Worm (Caenorhabditis elegans): ENCODE data around the gene elo-1.

Gene elo-1

DNA sequence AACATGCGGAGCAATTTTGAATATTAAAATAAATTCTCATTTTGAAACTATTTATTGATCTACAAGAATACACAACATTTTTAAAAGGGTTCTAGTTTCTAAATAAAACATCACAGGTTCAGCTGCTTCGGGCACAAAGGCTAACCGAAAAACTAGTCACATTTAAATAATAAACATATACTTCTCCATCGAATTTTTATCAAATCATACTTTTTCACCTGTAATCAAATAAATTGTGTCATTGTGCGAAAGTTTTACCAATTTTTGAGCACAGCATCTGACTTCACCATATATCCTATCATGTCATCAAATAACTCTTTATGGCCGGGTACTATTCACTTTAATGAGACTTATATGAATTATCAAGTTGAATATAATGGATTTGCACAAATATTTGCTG lies 35.8 kb upstream of the elo-1 start, which contains the start of gene sru-6:
sru-6 (plus strand) TSS at position 301 of the 400 bp plus-strand sequence.
- TF ChIP-seq lim-7 (GFP tag; IDR thresholded peaks at IDR 0.05): no peak
- no peak for TF ChIP-seq nhr-77 (tag; optimal IDR thresholded peaks at IDR 0.05)
- TF ChIP-seq daf-16 (GFP tag; optimal IDR thresholded peaks at IDR 0.05): no peak
- TF ChIP-seq daf-16 (tag; optimal IDR thresholded peaks at IDR 0.05): no peak
- TF ChIP-seq lin-15B (tag; optimal IDR thresholded peaks at IDR 0.05): no peak
- TF ChIP-seq lsy-2 (tag; optimal IDR thresholded peaks at IDR 0.05): no peak
- TF ChIP-seq unc-39 (tag; optimal IDR thresholded peaks at IDR 0.05): no peak
- TF ChIP-seq F44E2.7 (GFP tag; IDR thresholded peaks at IDR 0.05): no peak
- no peak for TF ChIP-seq ztf-7 (tag; optimal IDR thresholded peaks at IDR 0.05)
- TF ChIP-seq tag-97 (GFP tag; IDR thresholded peaks at IDR 0.05): no peak
- no peak for TF ChIP-seq zfp-2 (tag; optimal IDR thresholded peaks at IDR 0.05)
- no peak for TF ChIP-seq ceh-62 (tag; optimal IDR thresholded peaks at IDR 0.05)
- no peak for TF ChIP-seq dmd-9 (GFP tag; IDR thresholded peaks at IDR 0.05)
- TF ChIP-seq dve-1 (tag; optimal IDR thresholded peaks at IDR 0.05; ENCODE audit: insufficient read depth): no peak
- TF ChIP-seq hmg-1.1 (GFP tag; IDR thresholded peaks at IDR 0.05): no peak
- TF ChIP-seq gei-8 (GFP tag; optimal IDR thresholded peaks at IDR 0.05): no peak
- TF ChIP-seq daf-12 (tag; optimal IDR thresholded peaks at IDR 0.05): no peak
- no peak for TF ChIP-seq zip-2 (tag; optimal IDR thresholded peaks at IDR 0.05)
- no peak for TF ChIP-seq dmd-8 (GFP tag; IDR thresholded peaks at IDR 0.05)
- no peak for TF ChIP-seq dpl-1 (GFP tag; optimal IDR thresholded peaks at IDR 0.05)

DNA sequence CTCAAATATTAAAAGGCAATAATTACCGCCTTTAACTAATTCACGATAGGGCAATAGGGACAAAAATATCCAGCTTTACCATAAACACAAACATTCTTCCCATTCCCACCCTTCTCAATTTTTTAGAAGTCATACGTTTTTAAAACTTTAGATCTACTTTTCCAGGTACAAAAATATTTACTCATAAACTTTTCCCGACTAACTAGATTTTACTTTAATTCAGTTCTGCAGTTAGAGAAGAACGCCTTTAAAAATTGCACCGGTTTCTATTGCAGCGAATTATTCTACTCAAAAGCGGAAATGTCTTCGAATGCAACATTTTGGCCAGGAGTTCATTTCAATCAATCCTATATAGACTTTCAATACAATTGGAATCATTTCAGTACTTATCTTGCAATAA lies 29.9 kb upstream of the elo-1 start, which contains the start of gene sru-3:
sru-3 (plus strand) TSS at position 301 of the 400 bp plus-strand sequence.
- no peak for TF ChIP-seq pqm-1 (tag; optimal IDR thresholded peaks at IDR 0.05)
- no peak for TF ChIP-seq F10B5.3 (tag; optimal IDR thresholded peaks at IDR 0.05)
- TF ChIP-seq madf-5 (GFP tag; IDR thresholded peaks at IDR 0.05): no peak
- TF ChIP-seq nhr-41 (GFP tag; IDR thresholded peaks at IDR 0.05): no peak
- no peak for TF ChIP-seq zfp-3 (GFP tag; conservative IDR thresholded peaks at IDR 0.05)

DNA sequence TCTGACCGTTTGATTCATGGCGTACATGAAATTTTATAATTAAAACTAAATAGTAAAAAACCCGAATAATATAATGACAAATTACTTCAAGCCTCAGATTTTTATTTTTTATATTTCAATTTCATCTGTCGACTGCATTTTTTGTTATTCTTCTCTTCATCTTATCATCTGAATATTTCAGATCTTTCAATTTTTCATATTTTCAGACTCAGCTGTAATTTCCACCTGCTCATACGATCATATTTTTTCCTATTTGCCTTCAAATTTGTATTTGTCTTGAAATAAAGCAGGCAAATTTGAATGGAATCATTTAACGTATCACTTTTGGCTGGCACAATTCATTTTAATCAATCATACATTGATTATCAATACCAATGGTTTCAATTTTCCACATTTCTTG lies 28.1 kb upstream of the elo-1 start, which contains the start of gene sru-4:
sru-4 (plus strand) TSS at position 301 of the 400 bp plus-strand sequence.
- no peak for TF ChIP-seq aha-1 (tag)
- no peak for TF ChIP-seq pha-4 (GFP tag; IDR thresholded peaks at IDR 0.05)
- no peak for TF ChIP-seq pha-4 (tag; optimal IDR thresholded peaks at IDR 0.05)
- TF ChIP-seq tag-97 (GFP tag; IDR thresholded peaks at IDR 0.05): no peak
- TF ChIP-seq zag-1 (tag; optimal IDR thresholded peaks at IDR 0.05): no peak
- TF ChIP-seq ama-1 (optimal IDR thresholded peaks at IDR 0.05): no peak
- TF ChIP-seq T20F7.1 (GFP tag; optimal IDR thresholded peaks at IDR 0.05): no peak
- TF ChIP-seq madf-9 (GFP tag; conservative IDR thresholded peaks at IDR 0.05): no peak
- no peak for TF ChIP-seq ctbp-1 (GFP tag; IDR thresholded peaks at IDR 0.05)
- no peak for TF ChIP-seq nhr-102 (tag; optimal IDR thresholded peaks at IDR 0.05)
- no peak for TF ChIP-seq zfp-3 (GFP tag; conservative IDR thresholded peaks at IDR 0.05)
- no peak for TF ChIP-seq jun-1 (tag; optimal IDR thresholded peaks at IDR 0.05)
- TF ChIP-seq F44E2.7 (GFP tag; IDR thresholded peaks at IDR 0.05): no peak

DNA sequence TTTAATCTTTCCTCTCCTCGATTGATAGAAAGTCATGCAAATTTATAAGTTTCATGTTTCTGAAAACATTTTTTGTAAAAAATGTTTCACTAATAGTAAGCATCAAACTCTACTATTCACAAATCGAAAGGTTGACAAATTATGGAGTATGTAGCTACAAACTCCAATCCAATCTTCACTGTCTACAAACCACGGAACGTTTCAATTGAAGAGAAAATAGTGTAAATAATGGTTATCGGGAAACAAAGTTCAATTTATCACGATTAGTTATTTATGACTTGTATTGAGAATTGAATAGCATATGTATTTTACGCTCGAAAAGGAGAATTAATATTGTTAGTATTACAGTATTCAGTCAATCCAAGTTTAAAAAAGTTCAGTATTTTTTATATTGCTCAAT lies 26.5 kb upstream of the elo-1 start:
- TF ChIP-seq nhr-28 (tag; optimal IDR thresholded peaks at IDR 0.05) (peak; percentile 94), lin-13 (GFP tag; optimal IDR thresholded peaks at IDR 0.05) (no peak)

DNA sequence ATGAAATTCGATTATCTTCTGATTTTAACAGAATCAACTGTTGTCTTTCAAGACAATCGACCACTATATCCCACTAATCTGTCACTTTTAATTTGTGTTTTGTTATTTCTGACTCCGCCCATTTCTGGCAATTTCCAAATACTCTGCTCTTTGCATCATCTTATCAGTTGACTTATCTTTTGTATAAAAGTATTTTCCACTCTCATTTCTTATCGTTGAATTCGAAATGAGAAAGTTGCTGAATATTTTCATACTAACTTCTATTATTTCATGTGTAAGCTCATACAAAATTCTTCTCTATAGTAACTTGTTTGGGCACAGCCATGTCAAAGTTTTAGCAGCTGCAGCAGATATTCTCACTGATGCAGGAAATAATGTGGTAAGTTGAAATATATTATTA lies 26.1 kb upstream of the elo-1 start, which contains the start of gene ugt-21:
ugt-21 (plus strand) TSS at position 212 of the 400 bp plus-strand sequence.
- TF ChIP-seq hmg-1.1 (GFP tag; IDR thresholded peaks at IDR 0.05): no peak
- no peak for TF ChIP-seq ZK337.2 (GFP tag; IDR thresholded peaks at IDR 0.05)
- TF ChIP-seq nhr-77 (tag; optimal IDR thresholded peaks at IDR 0.05): no peak
- TF ChIP-seq aha-1 (tag): peak; percentile 87
- TF ChIP-seq lir-3 (tag; optimal IDR thresholded peaks at IDR 0.05): no peak
- TF ChIP-seq hlh-11 (tag; optimal IDR thresholded peaks at IDR 0.05): no peak
- TF ChIP-seq ztf-7 (tag; optimal IDR thresholded peaks at IDR 0.05): peak; percentile 57
- TF ChIP-seq lin-13 (GFP tag; optimal IDR thresholded peaks at IDR 0.05): no peak
- TF ChIP-seq cey-2 (tag; optimal IDR thresholded peaks at IDR 0.05; ENCODE audit: borderline replicate concordance, insufficient read depth): no peak
- no peak for TF ChIP-seq nhr-76 (tag; optimal IDR thresholded peaks at IDR 0.05)

All from whole organism, L4 larva.